Fruit fly (Drosophila melanogaster): ENCODE results near the gene Kcmf1.

DNA sequence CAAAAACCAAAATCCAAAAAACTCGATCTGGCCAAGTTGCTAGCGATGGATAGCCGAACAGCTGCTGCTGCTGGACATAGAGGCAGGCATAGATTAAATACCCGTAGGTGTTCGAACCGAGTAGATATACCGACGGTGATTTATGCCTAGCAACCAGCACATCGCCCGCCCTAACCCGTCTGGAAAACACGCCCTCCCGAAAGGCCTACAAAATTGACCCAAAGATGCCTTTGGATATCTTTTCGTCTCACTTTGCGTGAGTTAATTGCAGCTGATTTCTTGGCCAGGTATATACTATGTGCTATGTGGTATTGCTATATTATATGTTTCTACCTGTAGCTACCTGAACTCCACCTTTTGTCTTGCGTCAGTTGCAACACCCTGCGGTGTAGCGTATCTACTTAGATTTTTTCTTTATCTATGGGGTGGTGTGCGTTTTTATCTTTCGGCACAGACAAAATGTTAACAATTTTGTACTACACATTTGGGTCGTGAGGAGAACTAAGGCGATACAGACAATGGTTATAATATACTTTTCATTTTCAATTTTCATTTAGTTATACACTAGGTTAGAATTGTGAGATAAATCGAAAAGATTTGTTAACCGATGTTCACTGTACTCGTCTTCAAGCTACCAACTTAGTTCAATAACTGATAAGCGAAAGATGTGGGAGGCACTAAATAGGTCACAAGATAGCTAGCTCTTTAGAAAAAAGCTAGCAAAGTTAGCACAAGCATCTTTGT is 15.5 kb upstream of the Kcmf1 start:
- TF ChIP-seq CG8478 (optimal IDR thresholded peaks at IDR 0.05) (no peak), CTCF (optimal IDR thresholded peaks at IDR 0.05) (no peak)

Measured in S2 (cell line).